Worm (Caenorhabditis elegans): ENCODE data around the gene R10E9.4.
A peak's percentile ranks its signal among the peaks of the same experiment; 100 is the strongest.

Gene R10E9.4

DNA sequence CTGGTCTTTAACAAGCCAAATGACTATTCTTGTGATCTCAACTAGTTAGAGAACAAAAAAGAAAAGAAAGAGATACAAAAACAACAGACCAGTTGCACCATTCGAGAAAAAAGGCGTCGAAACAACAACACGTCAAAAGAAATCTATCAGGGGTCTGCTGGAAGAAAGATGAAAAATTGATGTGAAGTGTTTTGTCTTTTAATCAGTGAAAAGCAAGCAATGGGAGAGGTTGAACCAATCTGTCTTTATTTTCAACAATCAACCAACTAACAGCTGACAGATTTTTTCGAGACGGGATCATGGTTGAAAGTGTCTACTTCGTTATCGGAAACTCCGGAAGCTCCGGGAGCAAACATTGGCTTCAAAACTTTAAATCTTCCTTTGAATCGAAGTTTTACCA, 21.9 kb upstream of the R10E9.4 start:
- TF ChIP-seq sma-9 (GFP tag; optimal IDR thresholded peaks at IDR 0.05), result peak; percentile 4
- no peak for TF ChIP-seq sma-9 (tag; optimal IDR thresholded peaks at IDR 0.05)
- peak; percentile 37 for TF ChIP-seq nhr-129 (tag; optimal IDR thresholded peaks at IDR 0.05)
- TF ChIP-seq dmd-4 (tag; optimal IDR thresholded peaks at IDR 0.05), result no peak

DNA sequence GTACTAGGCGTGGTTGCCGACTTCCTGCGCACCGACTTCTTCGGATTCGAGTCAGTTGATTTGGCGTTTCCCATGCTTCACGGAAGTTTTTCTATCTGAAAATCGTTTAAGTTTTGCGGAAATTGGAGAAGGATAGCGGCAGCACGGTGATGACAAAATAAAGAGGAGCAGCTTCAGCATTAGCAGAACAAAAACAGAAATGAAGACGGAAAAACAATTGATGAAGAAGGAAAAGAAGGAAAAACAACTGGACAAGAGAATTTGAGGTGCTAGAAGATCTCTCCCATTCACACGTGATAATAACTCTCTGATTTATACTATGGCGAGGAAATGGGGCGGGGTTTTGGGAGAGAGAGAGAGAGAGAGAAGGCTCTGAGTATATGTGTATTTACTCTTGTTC, 19.5 kb upstream of the R10E9.4 start, which contains the start of gene glb-11:
Gene glb-11, minus strand, starts transcription at position 101 of the 400 bp plus-strand sequence.
- TF ChIP-seq unc-62 (GFP tag; optimal IDR thresholded peaks at IDR 0.05) (no peak), nhr-6 (tag; optimal IDR thresholded peaks at IDR 0.05) (no peak), R02D3.7 (tag; optimal IDR thresholded peaks at IDR 0.05) (no peak), unc-55 (GFP tag; optimal IDR thresholded peaks at IDR 0.05) (no peak), skn-1 (tag; optimal IDR thresholded peaks at IDR 0.05) (no peak), ceh-16 (tag; optimal IDR thresholded peaks at IDR 0.05) (no peak), lin-39 (tag; optimal IDR thresholded peaks at IDR 0.05) (no peak), lsy-2 (tag; optimal IDR thresholded peaks at IDR 0.05) (no peak), Y55F3AM.14 (GFP tag; optimal IDR thresholded peaks at IDR 0.05) (no peak)

DNA sequence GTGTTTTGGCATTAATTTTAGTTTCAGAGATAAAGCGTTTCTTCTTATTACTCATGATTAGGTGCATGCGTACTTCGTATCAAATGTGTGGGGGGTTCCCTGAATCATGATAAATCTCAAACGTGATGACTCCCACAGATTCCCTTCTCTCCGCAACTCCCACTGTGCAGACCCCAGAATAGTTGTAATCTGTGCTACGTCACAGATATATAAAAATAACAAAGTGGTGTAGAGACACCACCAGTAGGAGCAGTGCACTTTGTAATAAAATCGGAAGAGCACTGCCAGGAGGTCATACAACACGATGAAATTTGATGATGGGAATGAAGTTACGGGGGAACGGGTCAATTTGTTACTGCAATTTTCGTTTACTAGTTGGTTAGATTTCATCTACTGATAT, 18.8 kb upstream of the R10E9.4 start:
- TF ChIP-seq sma-9 (GFP tag; optimal IDR thresholded peaks at IDR 0.05) (peak; percentile 79), sma-9 (tag; optimal IDR thresholded peaks at IDR 0.05) (no peak), mdl-1 (tag; optimal IDR thresholded peaks at IDR 0.05) (no peak), lin-13 (GFP tag; optimal IDR thresholded peaks at IDR 0.05) (no peak), sem-4 (tag; optimal IDR thresholded peaks at IDR 0.05) (no peak), nhr-129 (tag; optimal IDR thresholded peaks at IDR 0.05) (peak; percentile 13), lin-11 (tag; optimal IDR thresholded peaks at IDR 0.05) (no peak), zag-1 (tag; optimal IDR thresholded peaks at IDR 0.05) (no peak), nhr-21 (tag; optimal IDR thresholded peaks at IDR 0.05) (no peak), mbf-1 (tag; optimal IDR thresholded peaks at IDR 0.05) (no peak), nhr-25 (tag; optimal IDR thresholded peaks at IDR 0.05) (no peak), egl-27 (tag; optimal IDR thresholded peaks at IDR 0.05) (no peak), fos-1 (tag; optimal IDR thresholded peaks at IDR 0.05) (no peak), F13H6.1 (tag; optimal IDR thresholded peaks at IDR 0.05) (peak; percentile 32)

DNA sequence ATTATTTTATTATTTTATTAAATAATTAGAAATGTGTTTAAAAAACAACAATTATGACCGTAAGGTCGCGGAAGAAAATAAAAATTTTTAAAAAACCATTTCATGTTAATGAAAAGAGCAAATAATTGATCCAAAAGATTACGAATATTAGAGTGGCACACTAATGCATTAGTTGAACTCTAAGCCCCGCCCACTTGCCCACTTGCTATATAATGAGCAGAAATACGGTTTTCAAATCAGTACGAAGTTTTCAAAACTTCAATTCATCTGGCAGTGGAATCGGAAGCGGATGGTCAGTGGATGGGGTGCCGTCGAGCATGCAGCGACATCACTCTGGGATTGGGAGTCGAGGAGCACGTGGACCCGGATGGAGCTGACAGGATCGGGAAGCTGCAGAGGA, 15.2 kb upstream of the R10E9.4 start, which contains the start of gene C36E8.6:
Gene C36E8.6, plus strand, starts transcription at position 301 of the 400 bp plus-strand sequence.
- TF ChIP-seq elt-1 (tag; optimal IDR thresholded peaks at IDR 0.05), result no peak
- no peak for TF ChIP-seq dmd-4 (tag; optimal IDR thresholded peaks at IDR 0.05)
- TF ChIP-seq sem-4 (tag; optimal IDR thresholded peaks at IDR 0.05), result no peak
- no peak for TF ChIP-seq mbf-1 (tag; optimal IDR thresholded peaks at IDR 0.05)
- TF ChIP-seq mab-5 (tag; optimal IDR thresholded peaks at IDR 0.05), result no peak
- no peak for TF ChIP-seq alr-1 (tag; optimal IDR thresholded peaks at IDR 0.05)

DNA sequence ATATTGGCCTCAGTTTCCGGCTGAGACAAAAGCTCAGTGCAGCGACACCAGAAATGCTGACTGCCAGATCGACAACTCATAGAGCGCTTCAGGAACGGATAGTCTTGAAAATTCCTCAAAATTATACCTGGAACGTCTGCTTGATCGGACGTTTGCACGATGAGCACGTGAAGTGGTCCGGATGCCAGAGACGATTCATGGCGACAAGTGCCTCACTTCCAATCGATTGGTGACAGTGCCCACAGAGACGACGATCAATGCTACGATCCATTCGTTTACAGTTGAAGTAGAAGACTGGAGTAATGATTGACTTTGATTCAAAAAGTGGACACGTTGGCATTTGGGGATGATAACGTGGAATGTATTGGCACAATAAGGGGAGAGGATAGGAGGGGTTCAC, 13.8 kb upstream of the R10E9.4 start, which contains the start of gene Y1A5A.1:
Gene Y1A5A.1, minus strand, starts transcription at position 294 of the 400 bp plus-strand sequence.
- TF ChIP-seq nhr-12 (tag; optimal IDR thresholded peaks at IDR 0.05) (no peak), ztf-1 (GFP tag; conservative IDR thresholded peaks at IDR 0.05) (no peak), nhr-23 (tag; optimal IDR thresholded peaks at IDR 0.05) (no peak), egl-27 (tag; optimal IDR thresholded peaks at IDR 0.05) (no peak), nhr-21 (tag; optimal IDR thresholded peaks at IDR 0.05) (no peak), mdl-1 (tag; optimal IDR thresholded peaks at IDR 0.05) (no peak), gmeb-1 (tag; optimal IDR thresholded peaks at IDR 0.05) (no peak), zag-1 (tag; optimal IDR thresholded peaks at IDR 0.05) (no peak), lin-39 (tag; optimal IDR thresholded peaks at IDR 0.05) (no peak), sma-9 (GFP tag; optimal IDR thresholded peaks at IDR 0.05) (no peak), sma-9 (tag; optimal IDR thresholded peaks at IDR 0.05) (no peak)

DNA sequence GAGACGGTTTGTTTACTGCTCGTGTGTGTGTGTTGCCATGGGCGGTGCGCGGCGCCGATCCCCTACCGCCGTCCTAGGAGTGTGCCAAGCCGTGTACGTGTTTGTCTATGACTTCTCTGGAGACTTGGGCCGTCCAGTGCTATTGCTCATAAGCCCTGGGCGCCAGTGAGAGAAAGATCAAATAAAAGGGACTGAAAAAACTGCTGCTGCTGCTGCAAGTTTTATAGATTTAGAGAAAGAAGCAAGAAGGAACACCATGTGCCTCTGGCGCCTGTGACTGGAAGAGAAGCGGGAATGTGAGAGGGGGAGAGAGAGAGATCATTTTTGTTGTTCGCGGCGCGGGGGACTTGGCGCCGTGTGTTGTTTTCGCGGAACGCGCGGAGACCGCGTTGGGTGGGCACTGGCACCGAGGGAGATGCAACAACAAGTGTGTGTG, 11.5 kb upstream of the R10E9.4 start:
- TF ChIP-seq lsy-2 (tag; optimal IDR thresholded peaks at IDR 0.05) (peak in 1 of 2 experiments; percentile 34), R02D3.7 (tag; optimal IDR thresholded peaks at IDR 0.05) (no peak), egl-27 (tag; optimal IDR thresholded peaks at IDR 0.05) (no peak), F13H6.1 (tag; optimal IDR thresholded peaks at IDR 0.05) (peak; percentile 82), C34F6.9 (tag; optimal IDR thresholded peaks at IDR 0.05) (peak; percentile 8), alr-1 (tag; optimal IDR thresholded peaks at IDR 0.05) (no peak), lin-11 (tag; optimal IDR thresholded peaks at IDR 0.05) (peak; percentile 13), Y55F3AM.14 (GFP tag; optimal IDR thresholded peaks at IDR 0.05) (peak; percentile 14), fos-1 (tag; optimal IDR thresholded peaks at IDR 0.05) (peak; percentile 0), nhr-129 (tag; optimal IDR thresholded peaks at IDR 0.05) (peak; percentile 45), mbf-1 (tag; optimal IDR thresholded peaks at IDR 0.05) (no peak), sma-9 (GFP tag; optimal IDR thresholded peaks at IDR 0.05) (peak; percentile 12), sma-9 (tag; optimal IDR thresholded peaks at IDR 0.05) (no peak), mdl-1 (tag; optimal IDR thresholded peaks at IDR 0.05) (peak in 1 of 2 experiments; percentile 35)

Measured in whole organism, L2 larva.